Worm (Caenorhabditis elegans) whole organism, young adult: ENCODE results near the gene grl-13.

Source experiments
- B0035.1 ChIP-seq: sonication (generic microtip); optimal IDR thresholded peaks from 2 replicates; lab custom pipeline; 2016; ENCODE audit warnings: missing genetic modification characterization, mild to moderate bottlenecking, missing compliant biosample characterization, missing genotype, missing genetic modification reagents
- B0336.3 ChIP-seq: fragments of 200-800 bp; sonication (Bioruptor generic); IDR thresholded peaks from 2 replicates; pipeline ENCODE4 v1.3.6; 2022; ENCODE audit warnings: missing genetic modification characterization, missing compliant biosample characterization
- F33H1.4 ChIP-seq: fragments of 200-800 bp; sonication (Bioruptor generic); IDR thresholded peaks from 2 replicates; pipeline ENCODE4 v1.3.6; 2022; ENCODE audit warnings: missing genetic modification reagents, missing genetic modification characterization, missing compliant biosample characterization
- F37B4.10 ChIP-seq: fragments of 200-800 bp; sonication (Bioruptor generic); IDR thresholded peaks from 2 replicates; pipeline ENCODE4 v1.3.6; 2022; ENCODE audit warnings: missing genetic modification characterization, missing compliant biosample characterization
- F49E8.2 ChIP-seq: sonication (generic microtip); optimal IDR thresholded peaks from 3 replicates; lab custom pipeline; 2017; ENCODE audit warnings: missing genetic modification characterization, mild to moderate bottlenecking, missing compliant biosample characterization, antibody characterized with exemption, moderate library complexity; ENCODE audit not compliant: insufficient read depth
- F52B5.7 ChIP-seq: sonication (generic microtip); optimal IDR thresholded peaks from 2 replicates; lab custom pipeline; 2016; ENCODE audit warnings: mild to moderate bottlenecking, missing genetic modification characterization, missing compliant biosample characterization
- F57A8.1 ChIP-seq: fragments of 200-800 bp; sonication (Bioruptor generic); optimal IDR thresholded peaks from 2 replicates; lab custom pipeline; 2018; ENCODE audit warnings: mild to moderate bottlenecking, missing genetic modification characterization, moderate library complexity, missing compliant biosample characterization
- K11D2.4 ChIP-seq: fragments of 200-800 bp; sonication (Bioruptor generic); IDR thresholded peaks from 2 replicates; pipeline ENCODE4 v1.3.6; 2022; ENCODE audit warnings: missing genetic modification reagents, missing genetic modification characterization, missing compliant biosample characterization
- T07F8.4 ChIP-seq: sonication (generic microtip); optimal IDR thresholded peaks from 2 replicates; lab custom pipeline; 2016; ENCODE audit warnings: mild to moderate bottlenecking, missing genetic modification characterization, moderate library complexity, missing compliant biosample characterization
- Y53F4B.3 ChIP-seq: fragments of 200-800 bp; sonication (Bioruptor generic); IDR thresholded peaks from 2 replicates; pipeline ENCODE4 v1.3.6; 2022; ENCODE audit warnings: missing genetic modification reagents, missing genetic modification characterization, missing compliant biosample characterization
- ZK185.1 ChIP-seq: sonication (generic microtip); optimal IDR thresholded peaks from 2 replicates; lab custom pipeline; 2016; ENCODE audit warnings: mild to moderate bottlenecking, missing genetic modification characterization, missing compliant biosample characterization; ENCODE audit not compliant: poor library complexity, severe bottlenecking
- attf-5 ChIP-seq: fragments of 200-800 bp; sonication (Bioruptor generic); optimal IDR thresholded peaks from 2 replicates; lab custom pipeline; 2018; ENCODE audit warnings: mild to moderate bottlenecking, missing genetic modification characterization, missing compliant biosample characterization
- attf-6 ChIP-seq: fragments of 200-800 bp; sonication (Bioruptor generic); IDR thresholded peaks from 2 replicates; pipeline ENCODE4 v1.3.6; 2022; ENCODE audit warnings: missing genetic modification reagents, missing genetic modification characterization, missing compliant biosample characterization
- bed-1 ChIP-seq: fragments of 200-800 bp; sonication (Bioruptor generic); IDR thresholded peaks from 2 replicates; pipeline ENCODE4 v1.3.6; 2022; ENCODE audit warnings: missing genetic modification reagents, missing genetic modification characterization, missing compliant biosample characterization
- cebp-2 ChIP-seq: fragments of 200-800 bp; sonication (Bioruptor generic); IDR thresholded peaks from 2 replicates; pipeline ENCODE4 v1.3.6; 2022; ENCODE audit warnings: missing genetic modification characterization, missing compliant biosample characterization
- ceh-27 ChIP-seq: fragments of 200-800 bp; sonication (Bioruptor generic); optimal IDR thresholded peaks from 2 replicates; lab custom pipeline; 2018; ENCODE audit warnings: mild to moderate bottlenecking, missing genetic modification characterization, moderate library complexity, missing compliant biosample characterization
- ceh-40 ChIP-seq: fragments of 200-800 bp; sonication (Bioruptor generic); IDR thresholded peaks from 2 replicates; pipeline ENCODE4 v1.3.6; 2022; ENCODE audit warnings: missing genetic modification characterization, missing compliant biosample characterization
- ceh-79 ChIP-seq: sonication (generic microtip); optimal IDR thresholded peaks from 2 replicates; lab custom pipeline; 2017; ENCODE audit warnings: mild to moderate bottlenecking, missing genetic modification characterization, missing compliant biosample characterization
- die-1 ChIP-seq: sonication (generic microtip); optimal IDR thresholded peaks from 2 replicates; lab custom pipeline; 2016; ENCODE audit warnings: missing genotype, mild to moderate bottlenecking, missing genetic modification characterization, missing compliant biosample characterization
- dpff-1 ChIP-seq: sonication (generic microtip); optimal IDR thresholded peaks from 2 replicates; lab custom pipeline; 2017; ENCODE audit warnings: mild to moderate bottlenecking, missing genetic modification characterization, missing compliant biosample characterization
- egl-44 ChIP-seq: fragments of 200-800 bp; sonication (Bioruptor generic); IDR thresholded peaks from 2 replicates; pipeline ENCODE4 v1.3.6; 2022; ENCODE audit warnings: missing genetic modification reagents, missing genetic modification characterization, missing compliant biosample characterization
- egrh-3 ChIP-seq: fragments of 200-800 bp; sonication (Bioruptor generic); IDR thresholded peaks from 2 replicates; pipeline ENCODE4 v1.3.6; 2022; ENCODE audit warnings: missing genetic modification reagents, missing genetic modification characterization, missing compliant biosample characterization
- hlh-12 ChIP-seq: sonication (generic microtip); optimal IDR thresholded peaks from 2 replicates; lab custom pipeline; 2016; ENCODE audit warnings: missing genetic modification characterization, missing compliant biosample characterization
- hlh-26 ChIP-seq: fragments of 200-800 bp; sonication (Bioruptor generic); conservative IDR thresholded peaks from 2 replicates; pipeline ENCODE4 v1.3.6; 2022; ENCODE audit warnings: missing genetic modification reagents, missing genetic modification characterization, missing compliant biosample characterization
- hmg-1.2 ChIP-seq: fragments of 200-800 bp; sonication (Bioruptor generic); IDR thresholded peaks from 2 replicates; pipeline ENCODE4 v1.3.6; 2022; ENCODE audit warnings: missing genetic modification reagents, missing genetic modification characterization, missing compliant biosample characterization
- let-526 ChIP-seq: fragments of 200-800 bp; sonication (Bioruptor generic); IDR thresholded peaks from 2 replicates; pipeline ENCODE4 v1.3.6; 2022; ENCODE audit warnings: missing genetic modification reagents, missing genetic modification characterization, missing compliant biosample characterization
- lin-54 ChIP-seq: fragments of 200-800 bp; sonication (Bioruptor generic); optimal IDR thresholded peaks from 2 replicates; lab custom pipeline; 2018; ENCODE audit warnings: mild to moderate bottlenecking, missing genetic modification characterization, missing compliant biosample characterization
- lir-1 ChIP-seq: fragments of 200-800 bp; sonication (Bioruptor generic); conservative IDR thresholded peaks from 2 replicates; pipeline ENCODE4 v1.3.6; 2022; ENCODE audit warnings: missing genetic modification reagents, missing genetic modification characterization, missing compliant biosample characterization
- lsl-1 ChIP-seq: fragments of 200-800 bp; sonication (Bioruptor generic); optimal IDR thresholded peaks from 2 replicates; lab custom pipeline; 2018; ENCODE audit warnings: mild to moderate bottlenecking, missing genetic modification characterization, moderate library complexity, missing compliant biosample characterization
- madf-3 ChIP-seq: fragments of 200-800 bp; sonication (Bioruptor generic); IDR thresholded peaks from 2 replicates; pipeline ENCODE4 v1.3.6; 2022; ENCODE audit warnings: missing genetic modification reagents, missing genetic modification characterization, missing compliant biosample characterization
- madf-6 ChIP-seq: fragments of 200-800 bp; sonication (Bioruptor generic); IDR thresholded peaks from 2 replicates; pipeline ENCODE4 v1.3.6; 2022; ENCODE audit warnings: missing genetic modification reagents, missing genetic modification characterization, missing compliant biosample characterization
- nfya-1 ChIP-seq: sonication (generic microtip); optimal IDR thresholded peaks from 2 replicates; lab custom pipeline; 2017; ENCODE audit warnings: antibody characterized with exemption, missing compliant biosample characterization, missing genetic modification characterization, borderline replicate concordance; ENCODE audit not compliant: insufficient read depth
- nfya-2 ChIP-seq: fragments of 200-800 bp; sonication (Bioruptor generic); IDR thresholded peaks from 2 replicates; pipeline ENCODE4 v1.3.6; 2022; ENCODE audit warnings: missing genetic modification reagents, missing genetic modification characterization, missing compliant biosample characterization
- nfyb-1 ChIP-seq: fragments of 200-800 bp; sonication (Bioruptor generic); IDR thresholded peaks from 2 replicates; pipeline ENCODE4 v1.3.6; 2022; ENCODE audit warnings: missing genetic modification reagents, missing genetic modification characterization, missing compliant biosample characterization
- nhr-90 ChIP-seq: sonication (generic microtip); optimal IDR thresholded peaks from 2 replicates; lab custom pipeline; 2016; ENCODE audit warnings: missing genotype, mild to moderate bottlenecking, missing genetic modification characterization, missing compliant biosample characterization
- pbrm-1 ChIP-seq: fragments of 200-800 bp; sonication (Bioruptor generic); IDR thresholded peaks from 2 replicates; pipeline ENCODE4 v1.3.6; 2022; ENCODE audit warnings: missing genetic modification reagents, missing genetic modification characterization, missing compliant biosample characterization
- rcor-1 ChIP-seq: fragments of 200-800 bp; sonication (Bioruptor generic); IDR thresholded peaks from 2 replicates; pipeline ENCODE4 v1.3.6; 2022; ENCODE audit warnings: missing genetic modification reagents, missing genetic modification characterization, missing compliant biosample characterization
- repo-1 ChIP-seq: sonication (generic microtip); optimal IDR thresholded peaks from 2 replicates; lab custom pipeline; 2017; ENCODE audit warnings: mild to moderate bottlenecking, missing genetic modification characterization, missing compliant biosample characterization
- rpc-1 ChIP-seq, 2 experiments: fragments of 150-350 bp in 1 of 2; sonication (generic microtip) in 1 of 2; optimal IDR thresholded peaks; 2 replicates each; lab custom pipeline; 2014 to 2018; ENCODE audit warnings: missing biosample characterization in 1 of 2, missing genetic modification characterization in 1 of 2, missing genetic modification reagents in 1 of 2, missing genotype in 1 of 2
- sea-2 ChIP-seq: fragments of 200-800 bp; sonication (Bioruptor generic); IDR thresholded peaks from 2 replicates; pipeline ENCODE4 v1.3.6; 2022; ENCODE audit warnings: missing genetic modification characterization, missing compliant biosample characterization
- snpc-4 ChIP-seq, 5 experiments: fragments of 150-350 bp in 1 of 5; sonication (generic microtip) in 4 of 5; optimal IDR thresholded peaks; 2 replicates each; lab custom pipeline; 2014 to 2018; ENCODE audit warnings: missing genetic modification characterization in 5 of 5, missing biosample characterization in 3 of 5, antibody characterized with exemption in 2 of 5, mild to moderate bottlenecking in 2 of 5, missing compliant biosample characterization in 2 of 5, missing genotype in 2 of 5, moderate library complexity in 2 of 5, missing genetic modification reagents in 1 of 5
- sptf-2 ChIP-seq: fragments of 200-800 bp; sonication (Bioruptor generic); optimal IDR thresholded peaks from 2 replicates; lab custom pipeline; 2018; ENCODE audit warnings: mild to moderate bottlenecking, missing genetic modification characterization, missing compliant biosample characterization
- xnd-1 ChIP-seq: sonication (generic microtip); optimal IDR thresholded peaks from 2 replicates; lab custom pipeline; 2016; ENCODE audit warnings: missing genotype, missing genetic modification reagents, missing genetic modification characterization, missing compliant biosample characterization
- zim-3 ChIP-seq: sonication (generic microtip); optimal IDR thresholded peaks from 2 replicates; lab custom pipeline; 2017; ENCODE audit warnings: mild to moderate bottlenecking, missing genetic modification characterization, moderate library complexity, missing compliant biosample characterization
- ztf-22 ChIP-seq: fragments of 200-800 bp; sonication (Bioruptor generic); optimal IDR thresholded peaks from 2 replicates; lab custom pipeline; 2018; ENCODE audit warnings: mild to moderate bottlenecking, missing genetic modification characterization, moderate library complexity, missing compliant biosample characterization
- ztf-26 ChIP-seq: sonication (generic microtip); optimal IDR thresholded peaks from 2 replicates; lab custom pipeline; 2017; ENCODE audit warnings: missing genetic modification characterization, missing compliant biosample characterization
- ztf-3 ChIP-seq: fragments of 200-800 bp; sonication (Bioruptor generic); optimal IDR thresholded peaks from 2 replicates; lab custom pipeline; 2018; ENCODE audit warnings: mild to moderate bottlenecking, missing genetic modification characterization, missing compliant biosample characterization

The grl-13 gene

ce11 chrV:4346325-4346724, 18.1 kb downstream of the grl-13 start, which contains the start of gene hpo-18 (continued):
- TF ChIP-seq B0336.3 (GFP tag; lab: Robert Waterston, UW): no peak

- TF ChIP-seq nfya-1 (tag; lab: Kevin White, UChicago): no peak
- peak; percentile 27 for TF ChIP-seq F49E8.2 (tag; lab: Kevin White, UChicago)
- TF ChIP-seq hmg-1.2 (GFP tag; lab: Robert Waterston, UW): no peak
- TF ChIP-seq madf-3 (GFP tag; lab: Robert Waterston, UW): 0 out of 2 replicates have a peak, but pooled peaks have one; percentile 59
- TF ChIP-seq ceh-27: no peak
- TF ChIP-seq sea-2: no peak
- no peak for TF ChIP-seq xnd-1 (tag; lab: Kevin White, UChicago)
- TF ChIP-seq rcor-1 (GFP tag; lab: Robert Waterston, UW): no peak
- TF ChIP-seq let-526 (GFP tag; lab: Robert Waterston, UW): no peak
- peak; percentile 56 for TF ChIP-seq nfyb-1 (GFP tag; lab: Robert Waterston, UW)
- TF ChIP-seq K11D2.4 (GFP tag; lab: Robert Waterston, UW): no peak
- TF ChIP-seq attf-6 (GFP tag; lab: Robert Waterston, UW): no peak
- no peak for TF ChIP-seq ztf-26 (tag; lab: Kevin White, UChicago)
- no peak for TF ChIP-seq dpff-1 (tag; lab: Kevin White, UChicago)
- peak; percentile 47 for TF ChIP-seq madf-6
- TF ChIP-seq nfya-2: no peak
- peak; percentile 12 for TF ChIP-seq zim-3 (tag; lab: Kevin White, UChicago)
- no peak for TF ChIP-seq F52B5.7
- no peak for TF ChIP-seq hlh-26 (GFP tag; lab: Robert Waterston, UW)
- no peak for TF ChIP-seq ceh-79
- TF ChIP-seq lir-1 (GFP tag; lab: Robert Waterston, UW): no peak
- TF ChIP-seq egrh-3 (GFP tag; lab: Robert Waterston, UW): no peak
- TF ChIP-seq egl-44: no peak
- no peak for TF ChIP-seq hlh-12 (tag; lab: Kevin White, UChicago)
- peak; percentile 23; the same call in 1 of the 2 replicates for TF ChIP-seq pbrm-1
- TF ChIP-seq F33H1.4 (GFP tag; lab: Robert Waterston, UW): peak; percentile 25; the same call in 1 of the 2 replicates
- TF ChIP-seq T07F8.4 (tag; lab: Kevin White, UChicago): no peak
- TF ChIP-seq ztf-22: no peak
- no peak for TF ChIP-seq sptf-2
- TF ChIP-seq ztf-3 (GFP tag; lab: Kevin White, UChicago): no peak
- TF ChIP-seq lsl-1 (GFP tag; lab: Kevin White, UChicago): no peak
- TF ChIP-seq F57A8.1: no peak
- no peak for TF ChIP-seq snpc-4 (GFP tag; optimal IDR thresholded peaks at IDR 0.05; lab: Kevin White, UChicago)
- TF ChIP-seq snpc-4 (tag; optimal IDR thresholded peaks at IDR 0.05; lab: Kevin White, UChicago): no peak
- no peak for TF ChIP-seq rpc-1 (optimal IDR thresholded peaks at IDR 0.05; lab: Kevin White, UChicago)
- TF ChIP-seq rpc-1 (tag; optimal IDR thresholded peaks at IDR 0.05; lab: Kevin White, UChicago): no peak
- no peak for TF ChIP-seq repo-1
- TF ChIP-seq nhr-90 (tag; lab: Kevin White, UChicago): no peak
- no peak for TF ChIP-seq B0035.1 (tag; lab: Kevin White, UChicago)
- no peak for TF ChIP-seq attf-5 (GFP tag; lab: Kevin White, UChicago)
- TF ChIP-seq Y53F4B.3 (GFP tag; lab: Robert Waterston, UW): no peak
- no peak for TF ChIP-seq ZK185.1 (tag; lab: Kevin White, UChicago)
- TF ChIP-seq F37B4.10 (GFP tag; lab: Robert Waterston, UW): no peak
- no peak for TF ChIP-seq ceh-40
- no peak for TF ChIP-seq bed-1 (GFP tag; lab: Robert Waterston, UW)
- TF ChIP-seq cebp-2 (GFP tag; lab: Robert Waterston, UW): no peak
- peak; percentile 32 for TF ChIP-seq lin-54 (GFP tag; lab: Kevin White, UChicago)
- no peak for TF ChIP-seq die-1
These were observed 18.7 kb downstream of the grl-13 start, which contains the start of gene figl-1 for ce11 chrV:4345714-4346113. TSS of gene figl-1 (minus strand) at chrV:4345999.
